Worm (Caenorhabditis elegans): ENCODE data around the gene ran-2.

DNA sequence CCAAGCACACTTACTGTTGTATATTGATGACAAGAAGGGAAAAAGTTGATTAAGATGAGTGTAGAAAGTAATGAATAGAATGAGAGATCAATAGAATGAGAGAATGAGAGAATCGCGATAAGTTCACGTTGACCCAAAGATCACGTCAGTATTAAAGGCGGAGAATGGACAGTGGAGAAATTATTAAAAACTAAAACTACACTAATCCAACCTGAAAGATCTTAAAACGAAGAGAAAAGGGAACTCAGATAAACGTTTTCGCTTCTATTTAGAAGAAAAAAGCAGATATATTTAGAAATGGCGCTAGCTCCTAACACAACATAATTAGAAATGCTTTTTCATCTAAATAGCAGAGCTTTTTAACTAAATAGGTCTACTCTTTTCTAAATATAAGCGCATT, 19.9 kb downstream of the ran-2 start, which contains the start of gene let-754:
- TF ChIP-seq ets-4 (tag; optimal IDR thresholded peaks at IDR 0.05), result no peak
- TF ChIP-seq rnt-1 (tag; optimal IDR thresholded peaks at IDR 0.05), result no peak
- TF ChIP-seq sdc-2 (tag; optimal IDR thresholded peaks at IDR 0.05), result no peak
- no peak for TF ChIP-seq nhr-11 (tag; optimal IDR thresholded peaks at IDR 0.05)
- TF ChIP-seq dve-1 (tag; optimal IDR thresholded peaks at IDR 0.05), result no peak
- no peak for TF ChIP-seq syd-9 (tag; optimal IDR thresholded peaks at IDR 0.05)
- no peak for TF ChIP-seq unc-86 (tag; optimal IDR thresholded peaks at IDR 0.05)
- no peak for TF ChIP-seq ceh-9 (tag; optimal IDR thresholded peaks at IDR 0.05)
- no peak for TF ChIP-seq ceh-18 (tag; optimal IDR thresholded peaks at IDR 0.05)
- no peak for TF ChIP-seq nfya-1 (tag; optimal IDR thresholded peaks at IDR 0.05)
- TF ChIP-seq C38D4.7 (GFP tag; optimal IDR thresholded peaks at IDR 0.05), result no peak
- TF ChIP-seq pqm-1 (tag; optimal IDR thresholded peaks at IDR 0.05), result no peak
- TF ChIP-seq K02D7.2 (tag; optimal IDR thresholded peaks at IDR 0.05), result no peak
- TF ChIP-seq odd-2 (tag; optimal IDR thresholded peaks at IDR 0.05), result no peak
